Worm (Caenorhabditis elegans) whole organism, early embryonic: ENCODE data around the gene mys-1.

ENCODE experiments used
- F13C5.2 ChIP-seq: sonication (generic microtip); optimal IDR thresholded peaks from 2 replicates; lab custom pipeline; 2017; ENCODE audit warnings: mild to moderate bottlenecking, missing genetic modification characterization, inconsistent platforms, missing compliant biosample characterization
- aly-1 ChIP-seq: sonication (generic microtip); optimal IDR thresholded peaks from 2 replicates; lab custom pipeline; 2016; ENCODE audit warnings: missing genetic modification characterization, missing compliant biosample characterization
- ama-1 ChIP-seq: fragments of 150-350 bp; optimal IDR thresholded peaks from 2 replicates; lab custom pipeline; 2014
- ceh-36 ChIP-seq: sonication (generic microtip); optimal IDR thresholded peaks from 2 replicates; lab custom pipeline; 2016; ENCODE audit warnings: missing genetic modification characterization, inconsistent platforms, missing compliant biosample characterization
- ets-7 ChIP-seq: sonication (generic microtip); optimal IDR thresholded peaks from 2 replicates; lab custom pipeline; 2016; ENCODE audit warnings: missing genotype, missing genetic modification characterization, missing compliant biosample characterization
- flt-1 ChIP-seq: fragments of 200-800 bp; sonication (Bioruptor generic); IDR thresholded peaks from 2 replicates; pipeline ENCODE4 v1.3.6; 2022; ENCODE audit warnings: missing genetic modification characterization, missing compliant biosample characterization
- hmbx-1 ChIP-seq: sonication (generic microtip); optimal IDR thresholded peaks from 2 replicates; lab custom pipeline; 2016; ENCODE audit warnings: mild to moderate bottlenecking, missing genetic modification characterization, missing compliant biosample characterization
- hnd-1 ChIP-seq: sonication (generic microtip); optimal IDR thresholded peaks from 2 replicates; lab custom pipeline; 2016; ENCODE audit warnings: missing genetic modification characterization, missing compliant biosample characterization
- tbx-11 ChIP-seq: fragments of 200-800 bp; sonication (Bioruptor generic); IDR thresholded peaks from 2 replicates; pipeline ENCODE4 v1.3.6; 2022; ENCODE audit warnings: missing genetic modification characterization, missing compliant biosample characterization
- tra-4 ChIP-seq: sonication (generic microtip); optimal IDR thresholded peaks from 2 replicates; lab custom pipeline; 2017; ENCODE audit warnings: missing genetic modification characterization, missing compliant biosample characterization

DNA sequence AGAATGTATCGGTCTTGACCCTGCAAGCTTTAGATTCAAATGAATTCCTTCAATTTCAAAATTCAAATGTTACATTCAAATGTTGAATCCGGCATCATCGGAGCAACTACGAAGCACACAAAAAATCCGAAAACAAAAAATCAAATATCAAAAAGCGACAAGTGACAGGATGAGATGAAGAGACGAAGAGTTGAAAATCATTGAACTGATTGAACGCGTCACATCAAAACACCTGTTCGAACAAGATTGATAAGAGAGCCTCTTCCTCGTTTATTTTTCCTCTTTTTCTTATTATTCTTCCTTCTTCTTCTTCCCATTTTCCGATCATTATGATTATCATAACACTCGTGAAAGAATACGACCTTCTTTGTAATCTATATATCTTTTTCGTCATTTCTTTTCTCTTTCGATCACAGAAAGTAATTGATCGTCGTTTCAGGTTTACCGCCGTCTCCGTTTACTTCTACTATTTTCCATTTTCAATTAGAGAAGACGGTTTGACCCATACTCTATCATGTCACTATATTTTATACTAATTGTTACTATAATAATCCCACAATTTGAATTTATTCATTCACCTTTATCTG is 1.1 kb upstream of the mys-1 start, which contains the start of gene VC5.2:
- TF ChIP-seq flt-1 (GFP tag; lab: Robert Waterston, UW): no peak
- no peak for TF ChIP-seq ama-1
- TF ChIP-seq tbx-11 (GFP tag; lab: Robert Waterston, UW): no peak
- TF ChIP-seq ceh-36 (tag; lab: Kevin White, UChicago): no peak
- no peak for TF ChIP-seq hnd-1 (tag; lab: Kevin White, UChicago)
- no peak for TF ChIP-seq aly-1
- TF ChIP-seq tra-4 (tag; lab: Kevin White, UChicago): no peak
- TF ChIP-seq ets-7: no peak
- TF ChIP-seq F13C5.2: no peak
- TF ChIP-seq hmbx-1 (tag; lab: Kevin White, UChicago): no peak
